Worm (Caenorhabditis elegans): ENCODE results near the gene Y43F8C.9.

Gene Y43F8C.9

DNA sequence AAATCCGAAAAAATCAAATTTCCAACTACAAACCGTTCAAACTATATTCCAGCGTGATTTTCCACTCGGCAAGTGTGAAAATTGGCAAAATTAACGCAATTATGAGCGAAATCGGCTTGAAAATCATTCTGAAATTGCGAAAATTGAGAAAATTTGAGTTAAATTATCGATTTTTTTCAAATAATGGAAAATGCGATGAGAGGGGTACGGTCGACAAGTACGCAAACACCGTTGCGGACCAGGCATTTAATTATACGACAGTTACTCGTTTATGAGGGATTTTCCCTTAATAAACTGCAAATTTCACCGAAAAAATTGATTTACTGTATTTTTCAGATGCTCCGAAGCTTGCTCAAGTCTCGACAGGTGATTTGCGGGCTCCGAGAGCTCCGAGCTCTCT is 2.0 kb upstream of the Y43F8C.9 start, which contains the start of the genes Y43F8C.7 and mrps-28:
Gene Y43F8C.7 (minus strand): TSS at position 128 of the 400 bp plus-strand sequence.
Gene mrps-28 (plus strand): TSS at position 337 of the 400 bp plus-strand sequence.
- peak; percentile 83 for TF ChIP-seq ceh-39 (tag; optimal IDR thresholded peaks at IDR 0.05)
- TF ChIP-seq lsy-2 (tag; optimal IDR thresholded peaks at IDR 0.05), result peak; percentile 96
- TF ChIP-seq ces-1 (GFP tag; optimal IDR thresholded peaks at IDR 0.05), result peak; percentile 82
- no peak for TF ChIP-seq ham-2 (GFP tag; optimal IDR thresholded peaks at IDR 0.05)
- peak; percentile 48 for TF ChIP-seq lin-13 (tag; optimal IDR thresholded peaks at IDR 0.05)

DNA sequence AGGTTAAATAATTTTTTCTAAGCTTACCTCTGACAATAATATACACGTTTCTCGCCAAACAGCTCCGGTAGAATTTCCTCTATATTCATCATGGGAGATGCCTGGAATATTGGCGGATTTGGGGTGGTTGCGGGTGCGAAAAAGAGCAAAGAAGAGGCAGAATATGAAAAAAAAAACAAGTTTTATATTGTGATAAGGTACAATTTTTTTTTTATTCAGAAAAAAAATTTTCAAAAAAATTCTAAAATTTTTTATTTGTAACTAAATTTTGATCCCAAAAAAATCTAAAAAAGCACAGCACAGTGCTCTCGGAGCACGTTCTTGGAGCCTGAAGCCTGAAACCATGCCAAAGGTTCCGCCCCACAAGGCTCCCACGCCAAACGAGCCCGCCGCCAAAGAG is 9.2 kb downstream of the Y43F8C.9 start, which contains the start of gene dmd-3:
Gene dmd-3 (minus strand): TSS at position 101 of the 400 bp plus-strand sequence.
- no peak for TF ChIP-seq nhr-12 (tag; optimal IDR thresholded peaks at IDR 0.05)
- TF ChIP-seq flh-1 (GFP tag; optimal IDR thresholded peaks at IDR 0.05), result no peak
- TF ChIP-seq M03D4.4 (tag; optimal IDR thresholded peaks at IDR 0.05), result no peak
- TF ChIP-seq lin-32 (GFP tag; optimal IDR thresholded peaks at IDR 0.05), result no peak

DNA sequence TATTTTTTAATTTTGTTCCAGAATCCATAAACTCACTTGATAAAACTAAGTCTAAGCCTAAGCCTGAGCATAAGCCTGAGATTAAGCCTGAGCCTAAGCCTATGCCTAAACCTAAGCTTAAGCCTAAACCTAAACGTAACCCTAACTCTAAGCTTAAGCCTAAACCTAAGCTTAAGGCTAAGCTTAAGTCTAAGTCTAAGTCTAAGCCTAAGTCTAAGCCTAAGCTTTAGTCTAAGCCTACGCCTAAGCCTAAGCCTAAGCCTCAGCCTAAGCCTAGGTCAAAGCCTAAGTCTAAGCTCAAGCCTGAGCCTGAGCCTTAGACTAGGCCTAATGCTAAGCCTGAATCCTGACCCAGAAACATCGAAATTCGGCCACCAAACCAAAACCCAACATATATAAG is 18.7 kb downstream of the Y43F8C.9 start:
- TF ChIP-seq nhr-2 (tag; optimal IDR thresholded peaks at IDR 0.05), result no peak
- no peak for TF ChIP-seq drap-1 (GFP tag; optimal IDR thresholded peaks at IDR 0.05)
- TF ChIP-seq hlh-1 (tag; optimal IDR thresholded peaks at IDR 0.05), result no peak
- TF ChIP-seq mab-5 (tag; optimal IDR thresholded peaks at IDR 0.05), result no peak
- no peak for TF ChIP-seq nhr-12 (tag; optimal IDR thresholded peaks at IDR 0.05)
- no peak for TF ChIP-seq mep-1 (tag; optimal IDR thresholded peaks at IDR 0.05)
- no peak for TF ChIP-seq sem-2 (GFP tag; optimal IDR thresholded peaks at IDR 0.05)
- TF ChIP-seq cnd-1 (tag; optimal IDR thresholded peaks at IDR 0.05), result no peak
- TF ChIP-seq ham-2 (GFP tag; optimal IDR thresholded peaks at IDR 0.05), result no peak
- no peak for TF ChIP-seq lin-13 (tag; optimal IDR thresholded peaks at IDR 0.05)
- TF ChIP-seq nhr-28 (tag; optimal IDR thresholded peaks at IDR 0.05), result no peak
- TF ChIP-seq bed-3 (GFP tag; optimal IDR thresholded peaks at IDR 0.05), result no peak
- no peak for TF ChIP-seq lin-32 (GFP tag; optimal IDR thresholded peaks at IDR 0.05)
- no peak for TF ChIP-seq ceh-83 (GFP tag; optimal IDR thresholded peaks at IDR 0.05)
- TF ChIP-seq unc-120 (tag; optimal IDR thresholded peaks at IDR 0.05; ENCODE audit: poor library complexity, severe bottlenecking), result no peak
- TF ChIP-seq ceh-39 (tag; optimal IDR thresholded peaks at IDR 0.05), result no peak
- TF ChIP-seq nhr-76 (tag; optimal IDR thresholded peaks at IDR 0.05), result no peak
- no peak for TF ChIP-seq elt-3 (tag; optimal IDR thresholded peaks at IDR 0.05)
- no peak for TF ChIP-seq M03D4.4 (tag; optimal IDR thresholded peaks at IDR 0.05)

DNA sequence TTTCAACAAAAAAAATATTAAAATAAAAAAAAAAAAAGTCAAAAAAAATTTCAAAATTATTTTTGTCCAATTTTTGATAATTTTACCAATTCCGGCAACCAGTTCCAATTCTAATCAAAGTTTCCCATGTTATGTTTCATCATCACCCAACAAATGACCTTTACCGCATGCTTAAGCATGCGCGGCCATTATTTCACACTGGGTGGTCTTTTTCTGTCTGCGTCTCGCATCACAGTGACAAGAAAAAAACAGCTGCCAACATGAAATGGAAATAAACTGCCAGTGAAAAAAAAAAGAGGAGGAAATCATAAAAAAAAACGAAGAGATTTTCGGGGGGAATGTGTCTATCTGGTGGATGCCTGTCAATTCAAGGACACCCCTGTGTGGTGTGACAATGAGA is 20.4 kb downstream of the Y43F8C.9 start:
- TF ChIP-seq hlh-1 (tag; optimal IDR thresholded peaks at IDR 0.05) (peak; percentile 16), elt-1 (tag; optimal IDR thresholded peaks at IDR 0.05; ENCODE audit: borderline replicate concordance, insufficient read depth) (no peak)

DNA sequence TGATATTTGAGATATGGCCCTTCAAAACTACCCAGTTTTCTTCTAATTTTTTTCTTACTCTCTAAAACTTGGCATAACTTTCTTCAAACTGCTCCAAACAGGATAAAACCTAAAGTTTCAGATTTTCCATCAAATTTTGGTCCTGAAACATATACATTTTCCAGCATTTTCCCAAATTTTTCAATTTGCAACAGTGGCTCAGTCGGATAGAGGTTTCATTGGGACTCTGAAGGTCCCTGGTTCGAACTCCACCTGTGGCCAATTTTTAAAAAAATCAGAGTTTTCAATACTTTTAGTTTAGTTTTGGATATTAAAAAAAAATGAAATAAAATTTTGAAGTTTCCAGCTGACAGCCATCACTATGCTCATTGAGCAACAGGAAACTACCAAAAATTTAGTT is 21.8 kb downstream of the Y43F8C.9 start:
- no peak for TF ChIP-seq ham-2 (GFP tag; optimal IDR thresholded peaks at IDR 0.05)
- no peak for TF ChIP-seq lin-13 (tag; optimal IDR thresholded peaks at IDR 0.05)
- no peak for TF ChIP-seq lsy-2 (tag; optimal IDR thresholded peaks at IDR 0.05)
- TF ChIP-seq lin-32 (GFP tag; optimal IDR thresholded peaks at IDR 0.05), result no peak
- no peak for TF ChIP-seq mep-1 (tag; optimal IDR thresholded peaks at IDR 0.05)
- TF ChIP-seq mab-5 (tag; optimal IDR thresholded peaks at IDR 0.05), result no peak
- TF ChIP-seq nhr-237 (tag; optimal IDR thresholded peaks at IDR 0.05), result no peak
- no peak for TF ChIP-seq M03D4.4 (tag; optimal IDR thresholded peaks at IDR 0.05)
- no peak for TF ChIP-seq ces-1 (GFP tag; optimal IDR thresholded peaks at IDR 0.05)

DNA sequence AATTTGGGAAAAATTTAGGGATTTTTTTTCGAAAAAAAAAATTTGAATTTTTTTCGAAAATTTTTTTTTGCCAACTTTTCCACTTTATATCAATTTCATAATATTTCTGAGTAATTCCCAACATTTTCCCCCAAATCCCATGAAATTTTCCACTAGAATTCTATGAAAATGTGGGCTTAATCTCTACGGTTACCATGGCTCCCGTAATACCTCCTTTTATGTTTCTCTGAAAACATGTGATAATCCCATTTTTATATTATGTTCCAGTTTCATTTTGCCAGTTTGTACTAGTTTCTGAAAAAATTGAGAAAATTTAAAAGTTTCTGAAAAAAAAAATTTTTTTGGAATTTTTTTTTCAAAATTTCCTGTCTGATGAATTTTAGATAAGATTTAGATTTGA is 22.3 kb downstream of the Y43F8C.9 start:
- TF ChIP-seq tbx-8 (GFP tag; optimal IDR thresholded peaks at IDR 0.05), result no peak
- TF ChIP-seq drap-1 (GFP tag; optimal IDR thresholded peaks at IDR 0.05), result no peak
- TF ChIP-seq bed-3 (GFP tag; optimal IDR thresholded peaks at IDR 0.05), result no peak
- TF ChIP-seq mep-1 (tag; optimal IDR thresholded peaks at IDR 0.05), result no peak
- TF ChIP-seq nhr-2 (tag; optimal IDR thresholded peaks at IDR 0.05), result no peak
- TF ChIP-seq ceh-43 (GFP tag; optimal IDR thresholded peaks at IDR 0.05), result no peak
- no peak for TF ChIP-seq hlh-1 (tag; optimal IDR thresholded peaks at IDR 0.05)
- no peak for TF ChIP-seq cnd-1 (tag; optimal IDR thresholded peaks at IDR 0.05)
- no peak for TF ChIP-seq blmp-1 (tag; optimal IDR thresholded peaks at IDR 0.05)
- no peak for TF ChIP-seq lin-32 (GFP tag; optimal IDR thresholded peaks at IDR 0.05)
- TF ChIP-seq ceh-39 (tag; optimal IDR thresholded peaks at IDR 0.05), result no peak
- no peak for TF ChIP-seq sptf-1 (tag; optimal IDR thresholded peaks at IDR 0.05)
- no peak for TF ChIP-seq unc-120 (tag; optimal IDR thresholded peaks at IDR 0.05; ENCODE audit: poor library complexity, severe bottlenecking)
- no peak for TF ChIP-seq snpc-4 (tag; optimal IDR thresholded peaks at IDR 0.05)
- TF ChIP-seq pha-4 (tag; optimal IDR thresholded peaks at IDR 0.05), result no peak
- no peak for TF ChIP-seq zip-8 (tag; optimal IDR thresholded peaks at IDR 0.05)
- TF ChIP-seq elt-3 (tag; optimal IDR thresholded peaks at IDR 0.05), result no peak
- TF ChIP-seq nhr-28 (tag; optimal IDR thresholded peaks at IDR 0.05), result no peak
